Worm (Caenorhabditis elegans): Measurements from ENCODE around the gene spe-36.

DNA sequence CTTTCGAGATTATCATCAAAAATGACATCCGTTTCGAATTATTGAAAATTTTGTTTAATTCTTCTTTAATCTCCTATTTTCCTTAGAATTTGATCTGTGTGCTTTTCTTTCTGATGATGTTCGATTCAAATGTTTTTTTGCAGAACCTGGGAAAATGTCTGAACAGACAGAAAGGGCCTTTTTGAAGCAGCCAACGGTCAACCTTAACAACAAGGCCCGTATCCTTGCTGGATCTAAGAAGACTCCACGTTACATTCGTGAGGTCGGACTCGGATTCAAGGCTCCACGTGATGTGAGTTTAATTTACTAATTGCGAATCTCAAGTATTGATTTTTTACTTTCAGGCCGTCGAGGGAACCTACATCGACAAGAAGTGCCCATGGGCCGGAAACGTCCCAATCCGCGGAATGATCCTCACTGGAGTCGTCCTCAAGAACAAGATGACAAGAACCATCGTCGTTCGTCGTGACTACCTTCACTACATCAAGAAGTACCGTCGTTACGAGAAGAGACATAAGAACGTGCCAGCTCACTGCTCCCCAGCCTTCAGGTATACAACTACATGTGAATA is 10.5 kb upstream of the spe-36 start, which contains the start of gene rps-11:
- no peak for TF ChIP-seq flt-1 (GFP tag; IDR thresholded peaks at IDR 0.05)
- no peak for TF ChIP-seq cog-1 (tag; optimal IDR thresholded peaks at IDR 0.05)
- no peak for TF ChIP-seq med-1 (GFP tag; optimal IDR thresholded peaks at IDR 0.05; ENCODE audit: insufficient read depth)

Data from whole organism, midembryonic.